Worm (Caenorhabditis elegans) whole organism, L4/young adult: ENCODE measurements around the gene snt-5.

Experiments used
- W03F9.2 ChIP-seq: fragments of 150-350 bp; optimal IDR thresholded peaks from 2 replicates; lab custom pipeline; 2014; ENCODE audit warnings: missing biosample characterization, missing genetic modification characterization
- dao-5 ChIP-seq: sonication (generic microtip); optimal IDR thresholded peaks from 2 replicates; lab custom pipeline; 2016; ENCODE audit warnings: missing genotype, missing genetic modification characterization, moderate library complexity, missing compliant biosample characterization

- no peak for TF ChIP-seq W03F9.2
- TF ChIP-seq dao-5, result no peak
Observed at ce11 chrV:1389838-1390237, 21.5 kb downstream of the snt-5 start.
